Fruit fly (Drosophila melanogaster) whole organism, embryonic: ENCODE results near the gene par-6.
A peak's percentile ranks its signal among the peaks of the same experiment; 100 is the strongest.

ENCODE experiments used
- Aef1 ChIP-seq: fragments of 200-800 bp; sonication (Bioruptor generic); IDR thresholded peaks from 3 replicates; pipeline ENCODE4 v1.3.6; 2022; ENCODE audit warnings: missing biosample characterization, missing genetic modification characterization
- Blimp-1 ChIP-seq: fragments of 200-800 bp; sonication (Bioruptor generic); optimal IDR thresholded peaks from 3 replicates; lab custom pipeline; 2018; ENCODE audit warnings: missing biosample characterization, missing genetic modification characterization, mild to moderate bottlenecking, moderate library complexity, missing genetic modification reagents
- CG10431 ChIP-seq: fragments of 200-800 bp; sonication (Bioruptor generic); optimal IDR thresholded peaks from 3 replicates; lab custom pipeline; 2018; ENCODE audit warnings: missing biosample characterization, mild to moderate bottlenecking, missing genetic modification characterization
- CG11093 ChIP-seq: fragments of 200-800 bp; sonication (Bioruptor generic); IDR thresholded peaks from 3 replicates; pipeline ENCODE4 v1.3.6; 2022; ENCODE audit warnings: missing biosample characterization, missing genetic modification characterization
- CG11504 ChIP-seq: fragments of 200-800 bp; sonication (Bioruptor generic); optimal IDR thresholded peaks from 3 replicates; lab custom pipeline; 2019; ENCODE audit warnings: missing biosample characterization, mild to moderate bottlenecking, missing genetic modification characterization, moderate library complexity
- CG1233 ChIP-seq: fragments of 200-800 bp; sonication (Bioruptor generic); optimal IDR thresholded peaks from 4 replicates; lab custom pipeline; 2018; ENCODE audit warnings: missing biosample characterization, mild to moderate bottlenecking, missing genetic modification characterization
- CG12744 ChIP-seq: fragments of 200-800 bp; sonication (Bioruptor generic); optimal IDR thresholded peaks from 2 replicates; lab custom pipeline; 2016; ENCODE audit warnings: missing biosample characterization, missing genetic modification characterization
- CG14965 ChIP-seq: fragments of 200-800 bp; sonication (Bioruptor generic); optimal IDR thresholded peaks from 2 replicates; lab custom pipeline; 2016; ENCODE audit warnings: missing biosample characterization, missing genetic modification characterization, borderline replicate concordance
- CG18599 ChIP-seq: fragments of 200-800 bp; sonication (Bioruptor generic); optimal IDR thresholded peaks from 3 replicates; lab custom pipeline; 2017; ENCODE audit warnings: missing biosample characterization, missing genetic modification characterization, mild to moderate bottlenecking, moderate library complexity, missing genetic modification reagents
- CG2678 ChIP-seq: fragments of 200-800 bp; sonication (Bioruptor generic); optimal IDR thresholded peaks from 3 replicates; lab custom pipeline; 2019; ENCODE audit warnings: missing biosample characterization, mild to moderate bottlenecking, missing genetic modification characterization, moderate library complexity
- CG2712 ChIP-seq: fragments of 200-800 bp; optimal IDR thresholded peaks from 3 replicates; lab custom pipeline; 2019; ENCODE audit warnings: missing biosample characterization, mild to moderate bottlenecking, missing genetic modification characterization, moderate library complexity
- CG31441 ChIP-seq: fragments of 200-800 bp; sonication (Bioruptor generic); IDR thresholded peaks from 2 replicates; pipeline ENCODE4 v1.3.6; 2022; ENCODE audit warnings: missing biosample characterization, missing genetic modification characterization
- CG32767 ChIP-seq: fragments of 200-800 bp; sonication (Bioruptor generic); IDR thresholded peaks from 2 replicates; pipeline ENCODE4 v1.3.6; 2022; ENCODE audit warnings: missing biosample characterization, missing genetic modification characterization
- CG32772 ChIP-seq: fragments of 200-800 bp; sonication (Bioruptor generic); IDR thresholded peaks from 2 replicates; pipeline ENCODE4 v1.3.6; 2022; ENCODE audit warnings: missing biosample characterization, missing genetic modification characterization
- CG7745 ChIP-seq: fragments of 200-800 bp; sonication (Bioruptor generic); optimal IDR thresholded peaks from 2 replicates; lab custom pipeline; 2018; ENCODE audit warnings: missing biosample characterization, mild to moderate bottlenecking, missing genetic modification characterization, moderate library complexity
- CG7839 ChIP-seq: fragments of 200-800 bp; sonication (Bioruptor generic); optimal IDR thresholded peaks from 3 replicates; lab custom pipeline; 2018; ENCODE audit warnings: missing biosample characterization, mild to moderate bottlenecking, missing genetic modification characterization, moderate library complexity
- CG8388 ChIP-seq: fragments of 200-800 bp; sonication (Bioruptor generic); optimal IDR thresholded peaks from 2 replicates; lab custom pipeline; 2019; ENCODE audit warnings: missing biosample characterization, mild to moderate bottlenecking, missing genetic modification characterization, moderate library complexity
- CG8944 ChIP-seq: fragments of 200-800 bp; sonication (Bioruptor generic); optimal IDR thresholded peaks from 3 replicates; lab custom pipeline; 2016; ENCODE audit warnings: missing biosample characterization, missing genetic modification characterization
- CTCF ChIP-seq: fragments of 200-800 bp; sonication (Bioruptor generic); optimal IDR thresholded peaks from 2 replicates; lab custom pipeline; 2017; ENCODE audit warnings: missing biosample characterization, mild to moderate bottlenecking, missing genetic modification characterization, moderate library complexity
- Dfd ChIP-seq, 2 experiments: fragments of >200 bp; optimal IDR thresholded peaks; 2 replicates each; lab custom pipeline; 2017; ENCODE audit warnings: missing biosample characterization in 2 of 2, missing genetic modification characterization in 2 of 2
- Dip3 ChIP-seq: fragments of 200-800 bp; sonication (Bioruptor generic); optimal IDR thresholded peaks from 3 replicates; lab custom pipeline; 2016; ENCODE audit warnings: missing biosample characterization, missing genetic modification characterization
- Gsc ChIP-seq: fragments of 200-800 bp; sonication (Bioruptor generic); IDR thresholded peaks from 2 replicates; pipeline ENCODE4 v1.3.6; 2022; ENCODE audit warnings: missing biosample characterization, missing genetic modification characterization
- H15 ChIP-seq: fragments of 200-800 bp; sonication (Bioruptor generic); IDR thresholded peaks from 3 replicates; pipeline ENCODE4 v1.3.6; 2022; ENCODE audit warnings: missing biosample characterization, missing genetic modification characterization
- HLH3B ChIP-seq: fragments of 200-800 bp; sonication (Bioruptor generic); IDR thresholded peaks from 2 replicates; pipeline ENCODE4 v1.3.6; 2022; ENCODE audit warnings: missing biosample characterization, missing genetic modification characterization
- NfI ChIP-seq: fragments of 200-800 bp; sonication (Bioruptor generic); optimal IDR thresholded peaks from 3 replicates; lab custom pipeline; 2018; ENCODE audit warnings: missing biosample characterization, mild to moderate bottlenecking, missing genetic modification characterization, moderate library complexity
- Sox100B ChIP-seq: fragments of 200-800 bp; sonication (Bioruptor generic); optimal IDR thresholded peaks from 3 replicates; lab custom pipeline; 2018; ENCODE audit warnings: missing biosample characterization, mild to moderate bottlenecking, missing genetic modification characterization
- abd-A ChIP-seq: fragments of 200-800 bp; sonication (Bioruptor generic); optimal IDR thresholded peaks from 3 replicates; lab custom pipeline; 2019; ENCODE audit warnings: missing biosample characterization, mild to moderate bottlenecking, missing genetic modification characterization, moderate library complexity
- ara ChIP-seq: fragments of 200-800 bp; sonication (Bioruptor generic); IDR thresholded peaks from 2 replicates; pipeline ENCODE4 v1.3.6; 2022; ENCODE audit warnings: missing biosample characterization, missing genetic modification characterization
- az2 ChIP-seq: fragments of 200-800 bp; sonication (Bioruptor generic); optimal IDR thresholded peaks from 3 replicates; lab custom pipeline; 2016; ENCODE audit warnings: missing biosample characterization, missing genetic modification characterization
- br ChIP-seq: fragments of >200 bp; optimal IDR thresholded peaks from 2 replicates; lab custom pipeline; 2017
- en ChIP-seq: fragments of 200-800 bp; sonication (Bioruptor generic); optimal IDR thresholded peaks from 2 replicates; lab custom pipeline; 2016; ENCODE audit warnings: missing biosample characterization, missing genetic modification characterization
- ewg ChIP-seq: fragments of 200-800 bp; sonication (Bioruptor generic); optimal IDR thresholded peaks from 3 replicates; lab custom pipeline; 2017; ENCODE audit warnings: mild to moderate bottlenecking, missing biosample characterization, missing genetic modification reagents, missing genetic modification characterization
- fd3F ChIP-seq: fragments of 200-800 bp; sonication (Bioruptor generic); optimal IDR thresholded peaks from 2 replicates; lab custom pipeline; 2018; ENCODE audit warnings: missing biosample characterization, mild to moderate bottlenecking, missing genetic modification characterization, moderate library complexity
- fd96Cb ChIP-seq: fragments of 200-800 bp; sonication (Bioruptor generic); optimal IDR thresholded peaks from 2 replicates; lab custom pipeline; 2018; ENCODE audit warnings: missing biosample characterization, mild to moderate bottlenecking, missing genetic modification characterization, moderate library complexity
- gcm2 ChIP-seq: fragments of 200-800 bp; sonication (Bioruptor generic); optimal IDR thresholded peaks from 2 replicates; lab custom pipeline; 2016; ENCODE audit warnings: missing biosample characterization, missing genetic modification characterization
- her ChIP-seq: fragments of 200-800 bp; sonication (Bioruptor generic); optimal IDR thresholded peaks from 2 replicates; lab custom pipeline; 2016; ENCODE audit warnings: missing biosample characterization, missing genetic modification characterization
- kah ChIP-seq: fragments of 200-800 bp; sonication (Bioruptor generic); optimal IDR thresholded peaks from 2 replicates; lab custom pipeline; 2018; ENCODE audit warnings: missing biosample characterization, mild to moderate bottlenecking, missing genetic modification characterization
- kni ChIP-seq: fragments of 200-800 bp; sonication (Bioruptor generic); optimal IDR thresholded peaks from 3 replicates; lab custom pipeline; 2017; ENCODE audit warnings: mild to moderate bottlenecking, missing biosample characterization, missing genetic modification reagents, missing genetic modification characterization
- lov ChIP-seq, 2 experiments: fragments of 200-800 bp in 1 of 2; fragments of >200 bp in 1 of 2; sonication (Bioruptor generic) in 1 of 2; IDR thresholded peaks in 1 of 2; optimal IDR thresholded peaks in 1 of 2; 2 replicates in 1 of 2; 3 replicates in 1 of 2; pipeline versions ENCODE4 v1.3.6 to Lab custom; 2017 to 2022; ENCODE audit warnings: missing biosample characterization in 1 of 2, missing genetic modification characterization in 1 of 2
- nerfin-1 ChIP-seq: fragments of 200-800 bp; sonication (Bioruptor generic); optimal IDR thresholded peaks from 3 replicates; lab custom pipeline; 2019; ENCODE audit warnings: missing biosample characterization, mild to moderate bottlenecking, missing genetic modification characterization, moderate library complexity
- nerfin-2 ChIP-seq: fragments of 200-800 bp; sonication (Bioruptor generic); IDR thresholded peaks from 2 replicates; pipeline ENCODE4 v1.3.6; 2022; ENCODE audit warnings: missing biosample characterization, missing genetic modification characterization; ENCODE audit not compliant: partially characterized antibody
- onecut ChIP-seq: fragments of 200-800 bp; sonication (Bioruptor generic); IDR thresholded peaks from 2 replicates; pipeline ENCODE4 v1.3.6; 2022; ENCODE audit warnings: missing biosample characterization, missing genetic modification characterization
- ranshi ChIP-seq: fragments of 200-800 bp; sonication (Bioruptor generic); IDR thresholded peaks from 2 replicates; pipeline ENCODE4 v1.3.6; 2022; ENCODE audit warnings: missing biosample characterization, missing genetic modification characterization
- salm ChIP-seq: fragments of 200-800 bp; sonication (Bioruptor generic); optimal IDR thresholded peaks from 2 replicates; lab custom pipeline; 2018; ENCODE audit warnings: missing biosample characterization, mild to moderate bottlenecking, missing genetic modification characterization
- sisA ChIP-seq: fragments of 200-800 bp; sonication (Bioruptor generic); IDR thresholded peaks from 2 replicates; pipeline ENCODE4 v1.3.6; 2022; ENCODE audit warnings: missing biosample characterization, missing genetic modification characterization
- tin ChIP-seq: fragments of 200-800 bp; sonication (Bioruptor generic); optimal IDR thresholded peaks from 3 replicates; lab custom pipeline; 2016; ENCODE audit warnings: missing biosample characterization, missing genetic modification characterization
- ttk ChIP-seq: fragments of 200-800 bp; sonication (Bioruptor generic); IDR thresholded peaks from 2 replicates; pipeline ENCODE4 v2.1.2; 2022; ENCODE audit warnings: missing biosample characterization, missing genetic modification characterization
- unc-4 ChIP-seq: fragments of 200-800 bp; sonication (Bioruptor generic); IDR thresholded peaks from 2 replicates; pipeline ENCODE4 v1.3.6; 2022; ENCODE audit warnings: missing biosample characterization, missing genetic modification characterization; ENCODE audit not compliant: partially characterized antibody
- yki ChIP-seq: fragments of >200 bp; optimal IDR thresholded peaks from 3 replicates; lab custom pipeline; 2018

Gene par-6

dm6 chrX:17712995-17713739, 10.0 kb downstream of the par-6 start (continued):
- TF ChIP-seq HLH3B (GFP tag; lab: Robert Waterston, UW) (peak; percentile 44), onecut (GFP tag; lab: Robert Waterston, UW) (peak; percentile 9; the same call in 1 of the 2 replicates), CG2678 (tag; lab: Kevin White, UChicago) (peak; percentile 83), CG32767 (peak; percentile 42; the same call in 1 of the 2 replicates), H15 (GFP tag; lab: Robert Waterston, UW) (peak; percentile 54; the same call in 1 of the 3 replicates), en (GFP tag; lab: Kevin White, UChicago) (no peak), CG32772 (peak; percentile 64), CG8388 (GFP tag; lab: Kevin White, UChicago) (peak; percentile 38), lov (optimal IDR thresholded peaks at IDR 0.05; lab: Kevin White, UChicago) (no peak), lov (GFP tag; IDR thresholded peaks at IDR 0.05; lab: Robert Waterston, UW) (no peak), nerfin-1 (tag; lab: Kevin White, UChicago) (peak; percentile 26), CG7839 (peak; percentile 63), Aef1 (peak; percentile 44; the same call in 1 of the 3 replicates), ttk (GFP tag; lab: Robert Waterston, UW) (peak; percentile 42), salm (no peak), br (lab: Kevin White, UChicago) (no peak), nerfin-2 (GFP tag; lab: Robert Waterston, UW) (no peak), CG11093 (GFP tag; lab: Robert Waterston, UW) (no peak), CG18599 (GFP tag; lab: Kevin White, UChicago) (peak; percentile 14)

dm6 chrX:17713740-17714135, 10.6 kb downstream of the par-6 start:
- TF ChIP-seq CG11504 (tag; lab: Kevin White, UChicago): peak; percentile 67
- peak; percentile 70 for TF ChIP-seq fd96Cb (tag; lab: Kevin White, UChicago)
- peak; percentile 47 for TF ChIP-seq CG12744 (GFP tag; lab: Kevin White, UChicago)
- TF ChIP-seq CG2712 (tag; lab: Kevin White, UChicago): peak; percentile 66
- peak; percentile 14 for TF ChIP-seq gcm2
- no peak for TF ChIP-seq Gsc (GFP tag; lab: Robert Waterston, UW)
- TF ChIP-seq unc-4: no peak
- TF ChIP-seq Sox100B: peak; percentile 28
- no peak for TF ChIP-seq CG7745 (tag; lab: Kevin White, UChicago)
- TF ChIP-seq sisA (GFP tag; lab: Robert Waterston, UW): peak; percentile 89
- TF ChIP-seq Blimp-1: peak; percentile 75
- no peak for TF ChIP-seq abd-A (tag; lab: Kevin White, UChicago)
- peak; percentile 52 for TF ChIP-seq CG1233
- TF ChIP-seq yki (lab: Kevin White, UChicago): no peak
- TF ChIP-seq kni (GFP tag; lab: Kevin White, UChicago): peak; percentile 84
- peak; percentile 82 for TF ChIP-seq ara (GFP tag; lab: Robert Waterston, UW)
- TF ChIP-seq kah (GFP tag; lab: Kevin White, UChicago): no peak
- TF ChIP-seq Dip3: peak; percentile 76
- peak; percentile 76 for TF ChIP-seq tin
- peak; percentile 75 for TF ChIP-seq her (GFP tag; lab: Kevin White, UChicago)
- peak; percentile 68 for TF ChIP-seq az2 (GFP tag; lab: Kevin White, UChicago)
- TF ChIP-seq Dfd (GFP tag; optimal IDR thresholded peaks at IDR 0.05; lab: Kevin White, UChicago): no peak
- TF ChIP-seq br (lab: Kevin White, UChicago): no peak
- TF ChIP-seq CG8944: peak; percentile 73
- no peak for TF ChIP-seq CG10431 (GFP tag; lab: Kevin White, UChicago)
- peak; percentile 67 for TF ChIP-seq NfI
- peak; percentile 33 for TF ChIP-seq fd3F (GFP tag; lab: Kevin White, UChicago)
- TF ChIP-seq CG31441 (GFP tag; lab: Robert Waterston, UW): peak; percentile 64; the same call in 1 of the 2 replicates
- peak; percentile 34 for TF ChIP-seq ewg (GFP tag; lab: Kevin White, UChicago)
- TF ChIP-seq CG14965: peak; percentile 38
- peak; percentile 83 for TF ChIP-seq ranshi (GFP tag; lab: Robert Waterston, UW)
- TF ChIP-seq CTCF (GFP tag; lab: Kevin White, UChicago): no peak
